Worm (Caenorhabditis elegans) whole organism, L1 larva: ENCODE results near the gene C45G9.5.
A peak's percentile ranks its signal among the peaks of the same experiment; 100 is the strongest.

Source experiments
- ces-1 ChIP-seq: fragments of 150-350 bp; optimal IDR thresholded peaks from 2 replicates; lab custom pipeline; 2014; ENCODE audit warnings: missing biosample characterization, missing genetic modification reagents, missing genetic modification characterization
- fos-1 ChIP-seq: fragments of 150-350 bp; optimal IDR thresholded peaks from 2 replicates; lab custom pipeline; 2014; ENCODE audit warnings: missing biosample characterization, missing genetic modification characterization
- jun-1 ChIP-seq: fragments of 150-350 bp; optimal IDR thresholded peaks from 2 replicates; lab custom pipeline; 2014; ENCODE audit warnings: missing biosample characterization, missing genetic modification reagents, missing genetic modification characterization
- lin-39 ChIP-seq: fragments of 150-350 bp; optimal IDR thresholded peaks from 2 replicates; lab custom pipeline; 2014; ENCODE audit warnings: missing biosample characterization, missing genetic modification reagents, missing genetic modification characterization
- mdl-1 ChIP-seq, 2 experiments: fragments of 150-350 bp; optimal IDR thresholded peaks; 2 replicates each; lab custom pipeline; 2014 to 2017; ENCODE audit warnings: missing biosample characterization in 2 of 2, missing genetic modification characterization in 2 of 2, inconsistent platforms in 1 of 2
- nhr-20 ChIP-seq: sonication (generic microtip); optimal IDR thresholded peaks from 2 replicates; lab custom pipeline; 2016; ENCODE audit warnings: mild to moderate bottlenecking, missing genetic modification characterization, missing compliant biosample characterization
- nhr-85 ChIP-seq: sonication (generic microtip); peaks from one replicate; lab custom pipeline; 2016; ENCODE audit warnings: missing genetic modification characterization, inconsistent platforms, missing compliant biosample characterization
- pax-3 ChIP-seq: fragments of 200-800 bp; sonication (Bioruptor generic); optimal IDR thresholded peaks from 2 replicates; lab custom pipeline; 2018; ENCODE audit warnings: mild to moderate bottlenecking, missing genetic modification characterization, moderate library complexity, missing compliant biosample characterization
- snpc-4 ChIP-seq: fragments of 150-350 bp; optimal IDR thresholded peaks from 2 replicates; lab custom pipeline; 2014; ENCODE audit warnings: missing biosample characterization, missing genetic modification characterization
- ztf-11 ChIP-seq, 2 experiments: sonication (generic microtip); optimal IDR thresholded peaks; 2 replicates each; lab custom pipeline; 2016 to 2017; ENCODE audit warnings: missing genetic modification characterization in 2 of 2, missing biosample characterization in 1 of 2, missing compliant biosample characterization in 1 of 2
- ztf-4 ChIP-seq: fragments of 150-350 bp; optimal IDR thresholded peaks from 2 replicates; lab custom pipeline; 2014; ENCODE audit warnings: missing biosample characterization, missing genetic modification characterization

- TF ChIP-seq jun-1 (tag; lab: Kevin White, UChicago) (no peak), fos-1 (tag; lab: Kevin White, UChicago) (no peak), nhr-20 (tag; lab: Kevin White, UChicago) (peak; percentile 32), ztf-11 (tag; optimal IDR thresholded peaks at IDR 0.05; lab: Kevin White, UChicago) (no peak), ztf-4 (tag; lab: Kevin White, UChicago) (no peak), lin-39 (no peak), pax-3 (tag; lab: Kevin White, UChicago) (no peak), mdl-1 (tag; optimal IDR thresholded peaks at IDR 0.05; lab: Kevin White, UChicago) (no peak), nhr-85 (tag; lab: Kevin White, UChicago) (peak; percentile 49), snpc-4 (no peak), ces-1 (GFP tag; lab: Kevin White, UChicago) (no peak)
Observed at ce11 chrIII:5089489-5089888, 41.6 kb downstream of the C45G9.5 start.
